Fruit fly (Drosophila melanogaster): Measurements from ENCODE around the gene Smyd4-2.

- TF ChIP-seq sv (GFP tag; optimal IDR thresholded peaks at IDR 0.05) (no peak), foxo (GFP tag; optimal IDR thresholded peaks at IDR 0.05) (no peak), Rel (GFP tag; optimal IDR thresholded peaks at IDR 0.05) (no peak), Rel (tag; optimal IDR thresholded peaks at IDR 0.05) (no peak), fru (GFP tag; optimal IDR thresholded peaks at IDR 0.05) (no peak), Mio (GFP tag; optimal IDR thresholded peaks at IDR 0.05) (no peak), dsf (GFP tag; optimal IDR thresholded peaks at IDR 0.05; ENCODE audit: borderline replicate concordance) (no peak), CG9705 (GFP tag; optimal IDR thresholded peaks at IDR 0.05) (no peak), dmrt93B (GFP tag; optimal IDR thresholded peaks at IDR 0.05) (no peak), Sp1 (GFP tag; optimal IDR thresholded peaks at IDR 0.05) (no peak)
These were observed 45.3 kb upstream of the Smyd4-2 start for dm6 chr3L:12447081-12447480.
